Fruit fly (Drosophila melanogaster) whole organism, embryonic: Measurements from ENCODE around the gene CG9133.

Experiments
- Aef1 ChIP-seq: fragments of 200-800 bp; sonication (Bioruptor generic); IDR thresholded peaks from 3 replicates; pipeline ENCODE4 v1.3.6; 2022; ENCODE audit warnings: missing biosample characterization, missing genetic modification characterization
- Atf3 ChIP-seq: fragments of 200-800 bp; sonication (Bioruptor generic); optimal IDR thresholded peaks from 3 replicates; lab custom pipeline; 2016; ENCODE audit warnings: missing biosample characterization, missing genetic modification characterization
- CG10147 ChIP-seq: fragments of 200-800 bp; sonication (Bioruptor generic); optimal IDR thresholded peaks from 2 replicates; lab custom pipeline; 2019; ENCODE audit warnings: missing biosample characterization, mild to moderate bottlenecking, missing genetic modification characterization, moderate library complexity
- CG10274 ChIP-seq: fragments of 200-800 bp; sonication (Bioruptor generic); optimal IDR thresholded peaks from 3 replicates; lab custom pipeline; 2017; ENCODE audit warnings: missing biosample characterization, mild to moderate bottlenecking, missing genetic modification characterization
- CG10321 ChIP-seq: fragments of 200-800 bp; sonication (Bioruptor generic); IDR thresholded peaks from 2 replicates; pipeline ENCODE4 v1.3.6; 2022; ENCODE audit warnings: missing biosample characterization, missing genetic modification characterization
- CG10366 ChIP-seq: fragments of 200-800 bp; sonication (Bioruptor generic); IDR thresholded peaks from 2 replicates; pipeline ENCODE4 v1.3.6; 2022; ENCODE audit warnings: missing biosample characterization, missing genetic modification characterization
- CG10543 ChIP-seq: fragments of 200-800 bp; sonication (Bioruptor generic); optimal IDR thresholded peaks from 3 replicates; lab custom pipeline; 2017; ENCODE audit warnings: missing biosample characterization, mild to moderate bottlenecking, missing genetic modification characterization, moderate library complexity
- CG13775 ChIP-seq: fragments of 200-800 bp; sonication (Bioruptor generic); optimal IDR thresholded peaks from 3 replicates; lab custom pipeline; 2017; ENCODE audit warnings: missing biosample characterization, mild to moderate bottlenecking, missing genetic modification characterization
- CG14014 ChIP-seq: fragments of 200-800 bp; sonication (Bioruptor generic); IDR thresholded peaks from 2 replicates; pipeline ENCODE4 v1.3.6; 2022; ENCODE audit warnings: missing biosample characterization, missing genetic modification characterization
- CG14860 ChIP-seq: fragments of 200-800 bp; sonication (Bioruptor generic); IDR thresholded peaks from 3 replicates; pipeline ENCODE4 v1.3.6; 2022; ENCODE audit warnings: missing biosample characterization, missing genetic modification characterization; ENCODE audit not compliant: partially characterized antibody
- CG15479 ChIP-seq: fragments of 200-800 bp; sonication (Bioruptor generic); optimal IDR thresholded peaks from 3 replicates; lab custom pipeline; 2019; ENCODE audit warnings: missing biosample characterization, mild to moderate bottlenecking, missing genetic modification characterization, moderate library complexity
- CG17829 ChIP-seq: fragments of 200-800 bp; optimal IDR thresholded peaks from 2 replicates; lab custom pipeline; 2019; ENCODE audit warnings: missing biosample characterization, mild to moderate bottlenecking, missing genetic modification characterization, moderate library complexity
- CG31365 ChIP-seq: fragments of 200-800 bp; sonication (Bioruptor generic); optimal IDR thresholded peaks from 2 replicates; lab custom pipeline; 2018; ENCODE audit warnings: missing biosample characterization, mild to moderate bottlenecking, missing genetic modification characterization
- CG31388 ChIP-seq: fragments of 200-800 bp; sonication (Bioruptor generic); optimal IDR thresholded peaks from 2 replicates; lab custom pipeline; 2016; ENCODE audit warnings: missing biosample characterization, missing genetic modification characterization
- CG32532 ChIP-seq: fragments of 200-800 bp; sonication (Bioruptor generic); IDR thresholded peaks from 2 replicates; pipeline ENCODE4 v1.3.6; 2022; ENCODE audit warnings: missing biosample characterization, missing genetic modification characterization
- CG33557 ChIP-seq: fragments of 200-800 bp; sonication (Bioruptor generic); optimal IDR thresholded peaks from 2 replicates; lab custom pipeline; 2019; ENCODE audit warnings: missing biosample characterization, mild to moderate bottlenecking, missing genetic modification characterization, moderate library complexity
- CG6689 ChIP-seq: fragments of 200-800 bp; sonication (Bioruptor generic); IDR thresholded peaks from 2 replicates; pipeline ENCODE4 v1.3.6; 2022; ENCODE audit warnings: missing biosample characterization, missing genetic modification characterization
- CG8089 ChIP-seq: fragments of 200-800 bp; sonication (Bioruptor generic); optimal IDR thresholded peaks from 3 replicates; lab custom pipeline; 2016; ENCODE audit warnings: missing biosample characterization, missing genetic modification characterization
- CG8290 ChIP-seq, 3 experiments: fragments of 200-800 bp; sonication (Bioruptor generic); optimal IDR thresholded peaks; 2 replicates each; lab custom pipeline; 2016 to 2019; ENCODE audit warnings: missing biosample characterization in 3 of 3, missing genetic modification characterization in 3 of 3, mild to moderate bottlenecking in 2 of 3, moderate library complexity in 1 of 3
- CG8478 ChIP-seq: fragments of >200 bp; optimal IDR thresholded peaks from 2 replicates; lab custom pipeline; 2018
- CG9215 ChIP-seq: fragments of 200-800 bp; sonication (Bioruptor generic); IDR thresholded peaks from 2 replicates; pipeline ENCODE4 v1.3.6; 2022; ENCODE audit warnings: missing biosample characterization, missing genetic modification characterization
- CTCF ChIP-seq: fragments of 200-800 bp; sonication (Bioruptor generic); optimal IDR thresholded peaks from 2 replicates; lab custom pipeline; 2017; ENCODE audit warnings: missing biosample characterization, mild to moderate bottlenecking, missing genetic modification characterization, moderate library complexity
- CkIIα-i1 ChIP-seq: fragments of 200-800 bp; sonication (Bioruptor generic); IDR thresholded peaks from 2 replicates; pipeline ENCODE4 v1.3.6; 2022; ENCODE audit warnings: missing biosample characterization, missing genetic modification characterization
- D ChIP-seq, 2 experiments: fragments of 200-800 bp in 1 of 2; fragments of >200 bp in 1 of 2; sonication (Bioruptor generic) in 1 of 2; optimal IDR thresholded peaks; 2 replicates in 1 of 2; 3 replicates in 1 of 2; lab custom pipeline; 2017; ENCODE audit warnings: mild to moderate bottlenecking in 1 of 2, missing biosample characterization in 1 of 2, missing genetic modification characterization in 1 of 2, missing genetic modification reagents in 1 of 2
- Dbx ChIP-seq: fragments of 200-800 bp; sonication (Bioruptor generic); IDR thresholded peaks from 3 replicates; pipeline ENCODE4 v1.3.6; 2022; ENCODE audit warnings: missing biosample characterization, missing genetic modification characterization
- Dek ChIP-seq: fragments of 200-800 bp; sonication (Bioruptor generic); optimal IDR thresholded peaks from 3 replicates; lab custom pipeline; 2019; ENCODE audit warnings: missing biosample characterization, mild to moderate bottlenecking, missing genetic modification characterization, moderate library complexity
- E2f1 ChIP-seq: fragments of 200-800 bp; sonication (Bioruptor generic); IDR thresholded peaks from 2 replicates; pipeline ENCODE4 v1.3.6; 2022; ENCODE audit warnings: missing biosample characterization, missing genetic modification characterization
- Eip74EF ChIP-seq, 2 experiments: fragments of 200-800 bp in 1 of 2; fragments of >200 bp in 1 of 2; sonication (Bioruptor generic) in 1 of 2; optimal IDR thresholded peaks; 2 replicates each; lab custom pipeline; 2017 to 2019; ENCODE audit warnings: missing biosample characterization in 2 of 2, missing genetic modification characterization in 2 of 2, mild to moderate bottlenecking in 1 of 2, moderate library complexity in 1 of 2
- Fer1 ChIP-seq: fragments of 200-800 bp; sonication (Bioruptor generic); optimal IDR thresholded peaks from 2 replicates; lab custom pipeline; 2017; ENCODE audit warnings: missing biosample characterization, mild to moderate bottlenecking, missing genetic modification characterization
- HLH4C ChIP-seq: fragments of 200-800 bp; sonication (Bioruptor generic); IDR thresholded peaks from 3 replicates; pipeline ENCODE4 v1.3.6; 2022; ENCODE audit warnings: missing biosample characterization, missing genetic modification characterization; ENCODE audit not compliant: partially characterized antibody
- Hr39 ChIP-seq: fragments of >200 bp; optimal IDR thresholded peaks from 2 replicates; lab custom pipeline; 2017
- Jarid2 ChIP-seq: fragments of 200-800 bp; sonication (Bioruptor generic); optimal IDR thresholded peaks from 3 replicates; lab custom pipeline; 2017; ENCODE audit warnings: mild to moderate bottlenecking, missing biosample characterization, missing genetic modification reagents, missing genetic modification characterization
- MTF-1 ChIP-seq: fragments of 200-800 bp; sonication (Bioruptor generic); optimal IDR thresholded peaks from 2 replicates; lab custom pipeline; 2018; ENCODE audit warnings: missing biosample characterization, mild to moderate bottlenecking, missing genetic modification characterization, borderline replicate concordance
- Max ChIP-seq: fragments of 200-800 bp; sonication (Bioruptor generic); optimal IDR thresholded peaks from 2 replicates; lab custom pipeline; 2016; ENCODE audit warnings: missing biosample characterization, mild to moderate bottlenecking, missing genetic modification characterization
- Mrtf ChIP-seq: fragments of 200-800 bp; sonication (Bioruptor generic); IDR thresholded peaks from 3 replicates; pipeline ENCODE4 v1.3.6; 2022; ENCODE audit warnings: missing biosample characterization, missing genetic modification characterization
- NC2α ChIP-seq: fragments of 200-800 bp; sonication (Bioruptor generic); optimal IDR thresholded peaks from 2 replicates; lab custom pipeline; 2016; ENCODE audit warnings: missing biosample characterization, missing genetic modification characterization
- Rfx ChIP-seq: fragments of 200-800 bp; sonication (Bioruptor generic); IDR thresholded peaks from 2 replicates; pipeline ENCODE4 v1.3.6; 2022; ENCODE audit warnings: missing biosample characterization, missing genetic modification characterization
- Side ChIP-seq: fragments of 200-800 bp; sonication (Bioruptor generic); optimal IDR thresholded peaks from 2 replicates; lab custom pipeline; 2016; ENCODE audit warnings: missing biosample characterization, missing genetic modification characterization
- Sry-δ ChIP-seq: fragments of 200-800 bp; sonication (Bioruptor generic); optimal IDR thresholded peaks from 2 replicates; lab custom pipeline; 2016; ENCODE audit warnings: missing biosample characterization, missing genetic modification characterization
- chm ChIP-seq: fragments of 200-800 bp; sonication (Bioruptor generic); IDR thresholded peaks from 2 replicates; pipeline ENCODE4 v1.3.6; 2022; ENCODE audit warnings: missing biosample characterization, missing genetic modification characterization
- dm ChIP-seq: fragments of 200-800 bp; sonication (Bioruptor generic); optimal IDR thresholded peaks from 3 replicates; lab custom pipeline; 2016; ENCODE audit warnings: missing biosample characterization, missing genetic modification characterization
- dysf ChIP-seq: fragments of 200-800 bp; sonication (Bioruptor generic); IDR thresholded peaks from 3 replicates; pipeline ENCODE4 v1.3.6; 2022; ENCODE audit warnings: missing biosample characterization, missing genetic modification characterization
- ems ChIP-seq: fragments of 200-800 bp; sonication (Bioruptor generic); optimal IDR thresholded peaks from 3 replicates; lab custom pipeline; 2016; ENCODE audit warnings: missing biosample characterization, missing genetic modification characterization
- ftz-f1 ChIP-seq: fragments of 200-800 bp; sonication (Bioruptor generic); optimal IDR thresholded peaks from 2 replicates; lab custom pipeline; 2016; ENCODE audit warnings: missing biosample characterization, missing genetic modification characterization
- grn ChIP-seq: fragments of 200-800 bp; sonication (Bioruptor generic); optimal IDR thresholded peaks from 3 replicates; lab custom pipeline; 2017; ENCODE audit warnings: missing biosample characterization, missing genetic modification characterization
- insv ChIP-seq, 2 experiments: fragments of 200-800 bp; sonication (Bioruptor generic); optimal IDR thresholded peaks; 3 replicates each; lab custom pipeline; 2016 to 2018; ENCODE audit warnings: missing biosample characterization in 2 of 2, missing genetic modification characterization in 2 of 2
- kah ChIP-seq: fragments of 200-800 bp; sonication (Bioruptor generic); optimal IDR thresholded peaks from 2 replicates; lab custom pipeline; 2018; ENCODE audit warnings: missing biosample characterization, mild to moderate bottlenecking, missing genetic modification characterization
- otp ChIP-seq: fragments of 200-800 bp; sonication (Bioruptor generic); IDR thresholded peaks from 3 replicates; pipeline ENCODE4, ENCODE4 v1.3.6; 2022; ENCODE audit warnings: missing biosample characterization, missing genetic modification characterization
- slp2 ChIP-seq: fragments of 200-800 bp; sonication (Bioruptor generic); optimal IDR thresholded peaks from 2 replicates; lab custom pipeline; 2016; ENCODE audit warnings: missing biosample characterization, missing genetic modification characterization
- sob ChIP-seq: fragments of 200-800 bp; sonication (Bioruptor generic); IDR thresholded peaks from 2 replicates; pipeline ENCODE4 v1.3.6; 2022; ENCODE audit warnings: missing biosample characterization, missing genetic modification characterization
- wor ChIP-seq: fragments of 200-800 bp; sonication (Bioruptor generic); IDR thresholded peaks from 2 replicates; pipeline ENCODE4 v1.3.6; 2022; ENCODE audit warnings: missing biosample characterization, missing genetic modification characterization

The CG9133 gene

DNA sequence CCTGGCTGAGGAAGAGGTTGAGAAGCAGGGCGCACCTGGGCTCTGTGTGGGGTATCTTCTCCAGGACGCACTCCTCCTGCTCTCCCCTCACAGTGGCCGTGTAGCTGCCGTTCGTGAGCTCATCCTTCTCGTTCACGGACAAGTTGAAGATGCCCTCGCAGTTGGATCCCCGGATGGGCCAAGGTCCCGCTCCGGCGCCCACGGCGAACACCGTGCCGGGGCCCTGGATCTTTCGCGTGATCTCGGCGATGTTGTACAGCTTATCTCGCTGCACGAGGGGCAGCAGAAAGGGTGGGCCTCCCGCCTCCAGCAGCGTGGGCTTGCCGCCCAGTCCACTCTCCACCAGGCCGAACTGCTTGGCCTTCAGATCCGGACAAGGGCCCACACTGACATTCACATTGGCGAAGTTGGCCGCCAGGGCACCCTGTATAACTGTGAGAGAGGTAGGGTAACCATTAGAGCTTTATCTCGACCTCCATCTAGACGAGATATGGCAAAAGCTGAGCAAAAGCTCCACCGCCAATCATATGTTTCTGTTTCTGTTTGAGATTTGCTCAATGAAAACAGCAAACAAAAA is 47.9 kb upstream of the CG9133 start (continued):
- no peak for TF ChIP-seq Dek (tag; lab: Kevin White, UChicago)
- TF ChIP-seq CG15479 (GFP tag; lab: Kevin White, UChicago): no peak
- no peak for TF ChIP-seq kah (GFP tag; lab: Kevin White, UChicago)
- no peak for TF ChIP-seq CG9215 (GFP tag; lab: Robert Waterston, UW)
- TF ChIP-seq CG6689 (GFP tag; lab: Robert Waterston, UW): 0 out of 2 replicates have a peak, but pooled peaks have one; percentile 11
- TF ChIP-seq grn: no peak
- TF ChIP-seq dm (GFP tag; lab: Kevin White, UChicago): no peak
- no peak for TF ChIP-seq Aef1 (GFP tag; lab: Robert Waterston, UW)
- no peak for TF ChIP-seq CG14860 (GFP tag; lab: Robert Waterston, UW)
- no peak for TF ChIP-seq insv (GFP tag; optimal IDR thresholded peaks at IDR 0.05; lab: Kevin White, UChicago)
- TF ChIP-seq otp (GFP tag; lab: Robert Waterston, UW): no peak
- TF ChIP-seq Side: no peak
- TF ChIP-seq chm: 0 out of 2 replicates have a peak, but pooled peaks have one; percentile 29
- no peak for TF ChIP-seq CkIIα-i1
- no peak for TF ChIP-seq Mrtf (GFP tag; lab: Robert Waterston, UW)
- no peak for TF ChIP-seq CG31365 (tag; lab: Kevin White, UChicago)
- peak; percentile 36 for TF ChIP-seq Hr39 (lab: Kevin White, UChicago)
- TF ChIP-seq Fer1 (GFP tag; lab: Kevin White, UChicago): no peak
- no peak for TF ChIP-seq CG31388
- no peak for TF ChIP-seq CG10321 (GFP tag; lab: Robert Waterston, UW)
- no peak for TF ChIP-seq slp2 (GFP tag; lab: Kevin White, UChicago)
- no peak for TF ChIP-seq ems (GFP tag; lab: Kevin White, UChicago)
- no peak for TF ChIP-seq ftz-f1 (GFP tag; lab: Kevin White, UChicago)
- TF ChIP-seq CG8089 (GFP tag; lab: Kevin White, UChicago): no peak
- TF ChIP-seq dysf (GFP tag; lab: Robert Waterston, UW): peak; percentile 37; the same call in 1 of the 3 replicates
- TF ChIP-seq CG10543: no peak
- TF ChIP-seq CG10366: peak; percentile 68
- no peak for TF ChIP-seq CTCF (GFP tag; lab: Kevin White, UChicago)
- TF ChIP-seq CG33557 (GFP tag; lab: Kevin White, UChicago): no peak
- TF ChIP-seq Eip74EF (GFP tag; optimal IDR thresholded peaks at IDR 0.05; lab: Kevin White, UChicago): no peak
- TF ChIP-seq CG14014: peak; percentile 8; the same call in 1 of the 2 replicates
- TF ChIP-seq CG10274 (GFP tag; lab: Kevin White, UChicago): no peak
- no peak for TF ChIP-seq Jarid2 (GFP tag; lab: Kevin White, UChicago)
- 0 out of 2 replicates have a peak, but pooled peaks have one; percentile 9 for TF ChIP-seq E2f1 (GFP tag; lab: Robert Waterston, UW)
- TF ChIP-seq CG17829 (tag; lab: Kevin White, UChicago): no peak
- no peak for TF ChIP-seq Sry-δ
- no peak for TF ChIP-seq Max (GFP tag; lab: Kevin White, UChicago)
- no peak for TF ChIP-seq MTF-1 (GFP tag; lab: Kevin White, UChicago)
- no peak for TF ChIP-seq CG13775 (GFP tag; lab: Kevin White, UChicago)
- no peak for TF ChIP-seq HLH4C (GFP tag; lab: Robert Waterston, UW)
- no peak for TF ChIP-seq CG8290 (GFP tag; optimal IDR thresholded peaks at IDR 0.05; lab: Kevin White, UChicago)
- peak in 1 of 2 experiments; percentile 49 for TF ChIP-seq CG8290 (tag; optimal IDR thresholded peaks at IDR 0.05; lab: Kevin White, UChicago)
- no peak for TF ChIP-seq Atf3 (GFP tag; lab: Kevin White, UChicago)
- TF ChIP-seq D (optimal IDR thresholded peaks at IDR 0.05; lab: Kevin White, UChicago): no peak
- no peak for TF ChIP-seq D (GFP tag; optimal IDR thresholded peaks at IDR 0.05; lab: Kevin White, UChicago)
- no peak for TF ChIP-seq CG10147 (GFP tag; lab: Kevin White, UChicago)
- TF ChIP-seq CG32532 (GFP tag; lab: Robert Waterston, UW): peak; percentile 62
- TF ChIP-seq Rfx: peak; percentile 58
- TF ChIP-seq NC2α (GFP tag; lab: Kevin White, UChicago): no peak
- TF ChIP-seq Dbx: no peak; the same call in 2 of the 3 replicates
- TF ChIP-seq CG8478 (lab: Kevin White, UChicago): no peak
- no peak for TF ChIP-seq wor (GFP tag; lab: Robert Waterston, UW)
- TF ChIP-seq sob (GFP tag; lab: Robert Waterston, UW): peak; percentile 33; the same call in 1 of the 2 replicates
